Worm (Caenorhabditis elegans): ENCODE results near the gene scl-27.

DNA sequence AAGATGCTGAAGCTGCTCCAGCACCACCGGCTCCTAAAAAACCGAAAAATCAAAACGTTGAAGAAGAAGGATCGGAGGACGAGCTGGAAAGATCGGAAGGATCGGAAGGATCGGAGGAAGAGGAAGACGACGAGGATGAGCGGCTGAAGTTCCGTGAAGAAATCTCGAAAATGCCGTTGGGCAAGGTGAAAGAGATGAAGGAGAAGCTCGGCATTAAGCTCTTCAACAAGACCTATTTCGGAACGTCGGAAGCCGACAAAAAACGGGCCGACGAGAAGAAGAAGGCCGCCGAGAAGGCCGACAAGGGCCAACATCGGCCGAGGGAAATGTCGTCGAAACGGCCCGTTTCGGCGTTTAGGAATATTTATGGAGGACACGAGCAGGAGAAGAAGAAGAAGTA lies 38.5 kb upstream of the scl-27 start:
- TF ChIP-seq unc-62 (GFP tag; optimal IDR thresholded peaks at IDR 0.05): no peak
- no peak for TF ChIP-seq elt-2 (tag; optimal IDR thresholded peaks at IDR 0.05)
- no peak for TF ChIP-seq ztf-4 (tag; optimal IDR thresholded peaks at IDR 0.05)
- no peak for TF ChIP-seq ceh-9 (tag; optimal IDR thresholded peaks at IDR 0.05)
- no peak for TF ChIP-seq tbx-2 (tag; optimal IDR thresholded peaks at IDR 0.05)
- TF ChIP-seq snpc-4 (tag; optimal IDR thresholded peaks at IDR 0.05): no peak
- TF ChIP-seq ceh-82 (tag; optimal IDR thresholded peaks at IDR 0.05): no peak

All from whole organism, L3 larva.